Fruit fly (Drosophila melanogaster) whole organism, larva: ENCODE measurements around the gene CG9515.

ENCODE experiments used
- noc ChIP-seq: fragments of 200-800 bp; sonication (Bioruptor generic); optimal IDR thresholded peaks from 3 replicates; lab custom pipeline; 2019; ENCODE audit warnings: missing biosample characterization, mild to moderate bottlenecking, missing genetic modification characterization, moderate library complexity

CG9515 gene

DNA sequence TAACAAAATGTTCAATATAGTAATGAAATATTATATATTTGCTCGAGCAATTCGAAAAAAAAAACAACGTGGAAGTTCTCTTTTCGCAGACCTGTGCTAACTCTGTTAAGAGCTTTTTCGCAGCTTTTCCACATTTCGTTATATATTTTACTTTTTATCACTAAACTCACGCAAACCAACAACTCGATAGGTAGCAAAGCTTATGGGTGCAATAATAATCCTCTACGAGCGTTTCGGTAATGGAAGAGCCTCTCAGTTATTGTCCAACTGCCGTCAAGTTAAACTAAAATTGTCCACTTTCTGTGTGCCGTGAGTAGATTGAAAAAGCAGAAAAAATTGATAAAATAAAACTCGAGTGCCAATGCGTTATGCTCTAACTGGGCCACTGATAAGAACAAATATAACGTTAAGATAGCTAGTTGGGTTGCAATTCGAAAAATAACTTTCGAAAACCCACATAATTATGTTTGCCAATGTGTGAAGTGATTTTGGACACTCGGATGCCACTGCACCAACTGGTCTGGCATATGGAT lies 9.3 kb downstream of the CG9515 start, which contains the start of gene Tsp29Fa:
Gene Tsp29Fa (plus strand): TSS at position 253 of the 533 bp plus-strand sequence.
- TF ChIP-seq noc (tag; lab: Kevin White, UChicago): no peak

DNA sequence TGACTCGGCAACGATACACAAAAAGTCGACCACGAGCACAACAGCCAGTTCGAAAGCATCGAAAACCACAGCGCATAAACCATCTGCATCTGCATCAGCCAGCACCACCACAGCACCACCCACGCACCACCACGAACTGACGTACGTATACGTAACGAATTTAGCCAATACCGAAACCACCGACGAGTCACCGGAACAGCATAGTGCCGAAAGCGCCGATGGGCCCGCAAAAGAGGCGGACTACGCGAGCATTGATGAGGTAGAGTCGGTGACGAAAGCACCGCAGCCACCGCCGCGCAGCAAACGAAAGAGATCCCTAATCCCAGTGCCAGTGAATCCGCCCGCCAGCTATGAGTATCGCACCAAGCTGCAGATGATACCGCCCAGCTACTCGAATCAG lies 11.9 kb downstream of the CG9515 start:
- TF ChIP-seq noc (tag; lab: Kevin White, UChicago): no peak

DNA sequence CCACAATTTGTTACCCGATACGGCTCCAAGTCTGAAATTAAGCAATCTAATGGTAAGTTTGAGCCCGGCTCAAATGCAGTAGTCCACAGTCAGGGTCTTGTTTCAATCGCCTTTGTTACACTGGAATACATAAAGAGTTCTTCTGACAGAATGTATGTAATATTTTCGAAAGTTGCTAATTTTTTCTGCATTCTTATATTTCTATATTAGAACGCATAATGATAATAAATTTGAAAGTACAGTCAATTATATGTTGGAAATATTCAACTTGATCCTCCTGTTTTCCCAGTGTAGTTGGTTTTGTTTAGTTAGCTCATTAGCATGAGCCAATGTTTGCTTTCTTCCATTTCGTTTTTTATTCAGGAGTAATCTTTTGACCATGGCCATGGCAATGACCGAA lies 19.7 kb downstream of the CG9515 start:
- TF ChIP-seq noc (tag; lab: Kevin White, UChicago): no peak

DNA sequence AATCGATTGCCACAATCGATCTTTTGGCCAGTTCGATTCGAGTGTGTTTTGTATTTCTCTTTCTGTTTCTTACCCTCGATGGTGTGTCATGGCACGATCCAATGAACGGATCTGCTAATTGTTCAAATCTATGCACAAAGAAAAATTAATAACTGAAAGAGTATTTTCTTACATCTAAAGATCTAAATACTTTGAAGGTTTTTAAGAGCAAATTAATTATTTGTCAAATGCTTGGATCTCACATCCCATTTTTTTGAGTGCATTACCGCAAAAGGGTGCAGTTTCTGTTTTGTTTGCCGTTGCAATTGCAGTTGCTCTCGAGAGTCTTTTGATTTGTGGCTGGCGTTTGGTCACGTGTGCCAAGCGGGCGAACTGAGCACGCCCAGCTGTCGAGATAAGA lies 21.1 kb downstream of the CG9515 start:
- no peak for TF ChIP-seq noc (tag; lab: Kevin White, UChicago)

DNA sequence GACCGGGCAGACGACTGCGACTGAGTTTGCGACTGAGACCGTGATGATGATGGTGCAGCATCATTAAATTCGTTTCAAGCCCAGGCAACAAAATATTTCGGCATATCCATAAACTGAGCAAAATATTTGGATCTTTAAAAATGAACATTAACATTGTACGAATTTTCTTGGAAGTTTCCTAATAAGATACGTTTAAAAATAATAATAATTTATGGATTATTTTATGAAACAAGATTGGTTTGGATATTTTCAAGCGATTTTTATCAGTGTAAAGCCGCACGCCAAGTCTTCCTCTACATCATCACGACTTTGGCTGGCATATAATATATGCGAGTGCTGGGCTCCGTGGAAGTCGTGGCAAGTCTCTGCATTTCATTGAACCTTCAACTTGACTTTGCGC lies 22.8 kb downstream of the CG9515 start:
- no peak for TF ChIP-seq noc (tag; lab: Kevin White, UChicago)

DNA sequence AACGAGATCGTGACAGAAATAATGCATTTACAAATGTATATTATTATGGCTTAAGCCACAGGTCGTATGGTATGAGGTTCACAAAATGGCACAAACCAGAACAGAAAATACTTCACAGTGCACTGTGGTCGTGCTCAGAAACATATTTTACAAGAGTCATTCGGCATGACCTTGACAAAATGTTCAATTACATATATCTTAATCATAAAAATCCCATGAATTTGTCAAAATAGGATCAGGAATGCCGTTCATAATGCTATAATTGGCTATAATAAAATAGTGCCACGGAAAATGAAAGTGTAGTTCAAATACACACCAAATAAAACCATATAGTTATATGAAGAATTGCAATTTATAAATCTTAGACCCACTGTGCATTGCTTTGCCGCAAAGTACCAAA lies 23.4 kb downstream of the CG9515 start:
- no peak for TF ChIP-seq noc (tag; lab: Kevin White, UChicago)

DNA sequence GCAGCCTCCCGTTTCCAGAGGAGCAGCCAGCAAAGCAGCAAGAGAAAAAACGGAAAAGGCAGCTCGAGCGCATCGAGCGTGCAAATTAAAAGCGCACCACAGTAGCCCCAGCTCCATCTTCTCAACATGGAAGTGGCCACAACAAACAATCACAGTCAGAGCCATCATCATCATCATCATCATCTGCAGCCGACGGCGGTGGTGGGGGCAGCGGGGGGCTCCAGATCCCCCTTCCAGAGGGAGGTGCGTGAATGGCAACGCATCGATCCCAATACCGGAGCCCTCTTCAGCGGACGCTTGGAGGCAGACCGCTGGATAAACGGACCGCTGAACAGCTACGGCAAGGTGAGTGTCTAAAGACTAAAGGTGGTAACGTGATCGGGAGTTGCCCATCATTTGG lies 27.3 kb downstream of the CG9515 start:
- no peak for TF ChIP-seq noc (tag; lab: Kevin White, UChicago)

DNA sequence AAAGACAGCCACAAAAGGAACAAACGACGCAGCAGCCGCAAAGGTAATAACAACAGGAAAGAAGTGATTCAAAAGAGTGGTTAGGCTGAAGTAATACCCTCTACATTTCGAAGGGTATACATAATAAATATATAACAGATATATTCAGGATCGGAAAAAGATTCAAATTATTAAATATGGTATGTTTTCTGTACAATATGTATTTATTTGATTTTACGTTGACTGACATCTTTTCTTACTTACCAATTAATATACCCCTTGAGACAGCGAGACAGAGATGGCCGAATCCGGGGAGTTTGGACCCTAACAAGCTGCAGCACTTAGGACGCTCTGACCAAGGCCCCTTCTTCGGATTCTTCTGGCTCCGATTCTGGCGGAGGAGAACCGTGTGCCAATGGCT lies 36.8 kb downstream of the CG9515 start:
- no peak for TF ChIP-seq noc (tag; lab: Kevin White, UChicago)

DNA sequence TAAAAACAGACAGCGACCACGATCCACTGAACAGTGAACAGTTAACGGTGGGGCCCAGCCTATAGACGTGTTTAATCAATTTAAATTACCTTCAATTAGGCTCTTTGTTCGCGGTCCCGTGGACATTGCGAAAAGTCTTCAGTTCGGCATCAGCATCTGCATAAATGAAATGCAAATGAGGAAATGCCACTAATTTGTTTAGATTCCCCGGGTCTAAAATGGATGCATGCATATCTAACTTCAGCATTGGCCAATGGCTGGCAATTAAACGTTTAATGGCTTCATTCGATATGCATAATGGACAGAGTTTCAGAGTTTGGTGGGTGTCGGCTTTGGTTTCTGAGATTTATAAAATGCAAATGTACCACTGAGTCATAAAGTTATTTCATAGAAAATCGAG lies 41.2 kb downstream of the CG9515 start:
- TF ChIP-seq noc (tag; lab: Kevin White, UChicago): no peak

DNA sequence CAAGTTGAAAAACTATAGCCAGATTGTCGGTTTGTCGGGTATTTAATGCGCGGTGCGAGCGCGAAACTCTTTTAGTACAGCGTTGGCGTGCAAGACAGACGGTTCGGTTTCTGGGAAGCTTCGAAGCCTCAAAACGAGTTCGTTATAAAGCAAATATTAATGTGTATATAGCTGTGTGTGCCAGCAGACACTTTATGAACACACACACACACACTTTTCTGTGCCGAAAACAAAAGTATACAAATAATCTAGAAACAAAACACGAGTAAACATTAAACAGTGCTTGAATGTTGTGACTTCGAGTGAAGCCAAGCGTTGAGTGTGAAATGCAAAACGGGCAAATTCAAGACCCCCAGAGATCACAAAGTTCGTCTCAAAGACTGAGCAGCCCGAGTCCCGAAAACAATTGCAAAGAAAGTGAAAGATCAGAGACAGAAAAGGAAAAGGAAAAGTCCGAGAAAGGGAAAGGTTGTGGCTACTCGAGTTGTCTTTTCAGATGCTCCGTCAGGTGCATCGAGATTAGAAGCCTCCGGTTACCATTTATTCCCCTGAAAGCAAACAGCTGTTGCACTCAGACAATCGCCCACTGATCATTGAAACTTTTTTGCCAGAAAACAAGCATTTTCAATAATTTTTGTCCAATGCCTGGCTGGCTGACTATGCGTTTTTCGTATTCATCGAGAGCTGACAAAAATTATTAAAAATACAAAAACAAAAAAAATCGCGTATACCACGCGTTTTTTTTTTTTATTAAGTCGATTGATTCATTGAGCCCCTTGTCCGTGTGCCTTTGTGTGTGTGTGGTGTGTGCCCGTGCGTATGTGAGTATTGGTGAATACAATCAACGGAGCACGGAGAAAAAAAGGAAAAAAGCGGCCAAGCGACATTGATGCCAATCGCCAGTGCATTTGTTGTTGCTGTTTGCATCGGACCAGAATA lies 44.1 kb downstream of the CG9515 start, which contains the start of gene CG34398:
Gene CG34398 (plus strand): TSS at position 73 of the 939 bp plus-strand sequence.
- TF ChIP-seq noc (tag; lab: Kevin White, UChicago): no peak

DNA sequence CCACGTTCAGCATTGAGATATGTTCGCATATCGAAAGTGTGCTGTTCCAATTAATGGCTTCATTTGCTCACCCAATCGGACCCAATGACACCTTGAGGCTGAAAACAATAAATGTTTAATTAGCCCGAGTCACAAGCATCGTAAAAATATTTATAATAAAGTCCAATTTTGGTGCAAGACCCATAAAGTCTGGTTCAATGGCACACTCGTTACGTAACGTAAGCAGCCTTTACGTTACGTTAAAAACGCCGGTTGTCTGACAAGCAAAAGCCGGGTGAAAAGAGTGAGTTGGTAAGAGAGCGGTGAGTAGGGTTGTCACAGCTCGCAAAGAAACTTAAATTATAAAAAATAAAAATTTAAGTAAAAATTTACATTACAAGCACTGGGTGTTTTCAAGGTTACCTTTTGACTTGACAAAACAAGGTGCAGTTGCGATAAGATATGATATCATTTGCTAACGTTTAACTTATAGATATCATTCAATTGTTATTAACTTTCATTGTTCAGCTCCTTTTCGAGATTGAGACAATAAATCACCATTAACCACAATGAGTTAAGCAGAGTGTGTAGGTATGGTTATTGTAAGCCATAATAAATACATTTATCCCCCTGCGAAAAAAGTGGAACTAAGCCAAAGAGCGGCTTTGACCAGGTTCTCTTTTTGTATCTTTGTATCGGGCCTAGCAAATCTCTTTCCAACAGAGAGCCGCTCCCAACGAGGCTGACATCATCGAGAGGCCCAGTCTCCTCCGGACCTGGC lies 44.9 kb downstream of the CG9515 start:
- TF ChIP-seq noc (tag; lab: Kevin White, UChicago): peak; percentile 60

DNA sequence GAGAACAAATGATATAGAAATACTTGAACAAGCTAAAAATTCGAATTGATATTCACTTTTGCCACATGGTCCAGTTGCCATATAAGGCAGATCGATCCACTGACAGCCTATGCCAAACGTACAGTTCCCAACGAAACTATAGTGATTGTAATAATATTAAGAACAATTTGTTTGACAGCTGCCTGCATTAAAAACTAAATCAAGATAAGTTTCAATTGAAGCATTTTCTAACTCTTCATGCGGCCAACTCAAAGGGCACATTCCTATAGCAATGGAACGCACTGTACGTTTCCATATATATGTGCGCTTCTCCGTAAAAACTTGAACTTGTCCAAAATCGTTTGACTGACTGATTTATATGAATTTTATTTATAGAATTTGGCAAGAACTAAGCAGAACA lies 48.8 kb downstream of the CG9515 start:
- no peak for TF ChIP-seq noc (tag; lab: Kevin White, UChicago)
